Fruit fly (Drosophila melanogaster): ENCODE measurements around the gene CG34461.

Gene CG34461

DNA sequence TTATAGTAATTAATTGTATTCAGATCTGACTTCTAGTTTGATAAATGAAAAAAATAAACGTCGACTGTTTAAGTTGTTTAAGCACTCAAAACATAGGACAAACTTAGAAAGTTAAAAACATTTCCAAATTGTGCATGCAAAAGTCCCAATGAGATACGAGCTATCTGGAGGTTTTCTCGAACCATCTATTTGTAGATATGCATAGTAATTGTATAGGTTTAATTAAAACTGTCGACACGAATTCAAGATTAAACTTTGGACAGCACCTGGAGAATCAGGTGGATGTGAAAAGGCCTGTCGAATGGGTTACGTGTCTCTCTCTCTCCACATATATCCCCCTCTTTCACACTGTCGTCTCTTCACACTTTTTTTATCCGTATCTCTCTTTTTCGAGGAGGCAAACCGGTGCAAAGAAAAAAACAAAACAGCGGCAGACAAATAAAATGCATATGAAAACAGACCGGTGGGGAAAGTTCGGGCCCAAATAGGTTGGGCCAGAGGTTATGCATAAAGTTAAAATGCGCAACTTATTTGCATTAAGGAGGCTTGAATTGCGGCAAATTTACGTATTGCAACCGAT is 34.5 kb downstream of the CG34461 start:
- no peak for TF ChIP-seq Myc (optimal IDR thresholded peaks at IDR 0.05)
- no peak for TF ChIP-seq insv (optimal IDR thresholded peaks at IDR 0.05)
- no peak for TF ChIP-seq ttk (optimal IDR thresholded peaks at IDR 0.05)
- TF ChIP-seq h (optimal IDR thresholded peaks at IDR 0.05) = no peak
- TF ChIP-seq Sin3A (optimal IDR thresholded peaks at IDR 0.05) = no peak
- TF ChIP-seq psq (optimal IDR thresholded peaks at IDR 0.05) = no peak

- TF ChIP-seq insv (optimal IDR thresholded peaks at IDR 0.05) = no peak
- TF ChIP-seq Sin3A (optimal IDR thresholded peaks at IDR 0.05) = no peak
- TF ChIP-seq Myc (optimal IDR thresholded peaks at IDR 0.05) = no peak
- TF ChIP-seq h (optimal IDR thresholded peaks at IDR 0.05) = no peak
- TF ChIP-seq ttk (optimal IDR thresholded peaks at IDR 0.05) = no peak
- no peak for TF ChIP-seq psq (optimal IDR thresholded peaks at IDR 0.05)
These were observed 35.0 kb downstream of the CG34461 start, which contains the start of gene Idh for dm6 chr3L:8360643-8361110. Gene Idh (minus strand): TSS chr3L:8360906.

DNA sequence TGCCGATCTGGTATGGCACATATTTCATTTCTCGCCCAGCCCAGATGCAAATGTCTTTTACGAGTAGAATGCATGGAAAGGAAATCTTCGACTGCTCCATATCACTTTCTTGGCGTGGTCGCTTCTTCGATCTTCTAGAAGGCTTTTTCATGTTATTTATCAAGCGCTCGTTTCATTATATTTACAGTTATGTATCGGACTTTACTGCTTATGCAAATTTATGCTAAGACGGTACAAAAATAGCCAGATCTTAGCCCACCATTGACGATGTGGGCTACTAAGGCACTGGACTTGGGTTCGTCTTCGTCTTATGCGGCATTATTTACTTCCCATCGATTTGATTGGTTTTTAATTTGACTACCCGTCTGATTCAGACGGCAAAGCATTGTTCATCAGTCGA is 37.6 kb downstream of the CG34461 start:
- TF ChIP-seq h (optimal IDR thresholded peaks at IDR 0.05) = no peak
- TF ChIP-seq psq (optimal IDR thresholded peaks at IDR 0.05) = no peak

- TF ChIP-seq h (optimal IDR thresholded peaks at IDR 0.05) (no peak), insv (optimal IDR thresholded peaks at IDR 0.05) (no peak)
These were observed 43.2 kb downstream of the CG34461 start for dm6 chr3L:8368694-8369344.

DNA sequence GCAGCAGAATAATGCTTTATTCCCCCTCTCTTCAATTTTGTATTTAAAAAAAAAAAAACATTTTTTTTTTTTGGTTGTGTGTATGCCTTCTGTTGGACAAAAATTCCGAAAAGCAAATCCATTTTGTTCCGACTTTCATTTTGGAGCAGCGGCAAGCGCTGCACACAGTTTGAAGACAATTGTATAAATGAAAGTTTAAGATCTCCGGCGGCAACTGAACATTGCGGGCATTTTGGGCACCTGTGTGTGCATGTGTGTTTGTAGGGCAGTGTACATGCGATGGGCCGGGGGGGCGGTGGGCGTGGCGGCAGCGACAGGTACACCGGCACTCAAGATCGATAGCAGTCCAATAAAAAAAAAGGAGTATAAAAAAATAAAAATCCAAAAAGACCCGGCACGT is 43.8 kb downstream of the CG34461 start:
- TF ChIP-seq h (optimal IDR thresholded peaks at IDR 0.05) = no peak
- TF ChIP-seq Sin3A (optimal IDR thresholded peaks at IDR 0.05) = no peak
- TF ChIP-seq ttk (optimal IDR thresholded peaks at IDR 0.05) = no peak
- TF ChIP-seq psq (optimal IDR thresholded peaks at IDR 0.05) = no peak
- TF ChIP-seq insv (optimal IDR thresholded peaks at IDR 0.05) = no peak
- TF ChIP-seq Myc (optimal IDR thresholded peaks at IDR 0.05) = no peak

dm6 chr3L:8370922-8371321 is 45.3 kb downstream of the CG34461 start:
- no peak for TF ChIP-seq insv (optimal IDR thresholded peaks at IDR 0.05)
- TF ChIP-seq Myc (optimal IDR thresholded peaks at IDR 0.05) = no peak
- no peak for TF ChIP-seq ttk (optimal IDR thresholded peaks at IDR 0.05)
- no peak for TF ChIP-seq psq (optimal IDR thresholded peaks at IDR 0.05)
- no peak for TF ChIP-seq Sin3A (optimal IDR thresholded peaks at IDR 0.05)
- no peak for TF ChIP-seq h (optimal IDR thresholded peaks at IDR 0.05)

DNA sequence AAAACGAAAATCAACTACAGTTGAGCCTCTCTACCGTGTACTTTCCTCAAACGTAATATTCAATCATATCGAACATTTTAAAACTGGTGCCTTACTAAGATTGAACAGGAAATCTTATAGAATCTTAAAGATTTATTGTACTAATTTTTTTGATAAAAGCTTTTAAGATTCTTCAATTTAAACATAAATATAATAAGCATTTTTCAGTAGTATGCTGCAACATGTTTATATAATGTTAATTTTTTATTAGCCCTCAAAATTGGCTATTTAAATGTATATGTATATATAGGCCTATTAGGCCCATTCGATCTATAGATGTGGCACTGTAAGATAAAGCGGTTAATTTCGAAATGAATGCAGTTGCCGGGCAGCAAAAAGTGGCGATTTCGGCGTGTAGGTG is 45.9 kb downstream of the CG34461 start:
- no peak for TF ChIP-seq psq (optimal IDR thresholded peaks at IDR 0.05)
- no peak for TF ChIP-seq h (optimal IDR thresholded peaks at IDR 0.05)
- TF ChIP-seq insv (optimal IDR thresholded peaks at IDR 0.05) = no peak
- TF ChIP-seq ttk (optimal IDR thresholded peaks at IDR 0.05) = no peak
- TF ChIP-seq Myc (optimal IDR thresholded peaks at IDR 0.05) = no peak
- no peak for TF ChIP-seq Sin3A (optimal IDR thresholded peaks at IDR 0.05)

DNA sequence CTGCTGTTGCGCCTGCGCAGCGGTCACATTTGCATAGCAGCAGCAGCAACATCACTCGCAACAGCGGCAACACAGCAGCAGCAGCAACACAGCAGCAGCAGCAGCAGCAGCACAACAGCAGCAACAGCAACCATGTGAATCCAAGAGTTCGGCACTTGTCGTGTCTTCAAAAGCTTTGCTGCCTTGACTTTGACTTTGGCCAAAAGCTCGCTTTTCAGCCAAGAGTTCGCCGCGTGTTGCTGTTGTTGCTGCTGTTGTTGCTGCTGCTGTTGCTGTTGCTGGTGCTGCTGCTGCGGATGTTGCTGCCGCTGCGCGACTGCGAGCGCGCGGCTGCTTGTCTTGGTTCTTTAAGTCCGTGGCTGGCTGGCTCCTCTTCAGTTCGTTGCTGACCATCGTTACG is 46.4 kb downstream of the CG34461 start, which contains the start of gene ImpE1:
Gene ImpE1, plus strand, starts transcription at position 371 of the 400 bp plus-strand sequence.
- TF ChIP-seq Sin3A (optimal IDR thresholded peaks at IDR 0.05) (no peak), ttk (optimal IDR thresholded peaks at IDR 0.05) (no peak), h (optimal IDR thresholded peaks at IDR 0.05) (no peak), psq (optimal IDR thresholded peaks at IDR 0.05) (no peak), Myc (optimal IDR thresholded peaks at IDR 0.05) (no peak), insv (optimal IDR thresholded peaks at IDR 0.05) (no peak)

- TF ChIP-seq h (optimal IDR thresholded peaks at IDR 0.05) (no peak), Sin3A (optimal IDR thresholded peaks at IDR 0.05) (no peak), Myc (optimal IDR thresholded peaks at IDR 0.05) (no peak), psq (optimal IDR thresholded peaks at IDR 0.05) (no peak), ttk (optimal IDR thresholded peaks at IDR 0.05) (no peak), insv (optimal IDR thresholded peaks at IDR 0.05) (no peak)
These were observed 48.4 kb downstream of the CG34461 start for dm6 chr3L:8374107-8374506.

Data from Kc167 (cell line).